Fruit fly (Drosophila melanogaster) whole organism, embryonic: Measurements from ENCODE around the gene rb.

Source experiments
- ATbp ChIP-seq: fragments of 200-800 bp; sonication (Bioruptor generic); optimal IDR thresholded peaks from 2 replicates; lab custom pipeline; 2017; ENCODE audit warnings: missing biosample characterization, mild to moderate bottlenecking, missing genetic modification characterization, missing genetic modification reagents
- BtbVII ChIP-seq: fragments of 200-800 bp; sonication (Bioruptor generic); optimal IDR thresholded peaks from 3 replicates; lab custom pipeline; 2017; ENCODE audit warnings: missing biosample characterization, mild to moderate bottlenecking, missing genetic modification characterization
- C15 ChIP-seq: fragments of 200-800 bp; sonication (Bioruptor generic); IDR thresholded peaks from 3 replicates; pipeline ENCODE4 v1.3.6; 2022; ENCODE audit warnings: missing biosample characterization, missing genetic modification characterization
- CG10321 ChIP-seq: fragments of 200-800 bp; sonication (Bioruptor generic); IDR thresholded peaks from 2 replicates; pipeline ENCODE4 v1.3.6; 2022; ENCODE audit warnings: missing biosample characterization, missing genetic modification characterization
- CG10543 ChIP-seq: fragments of 200-800 bp; sonication (Bioruptor generic); optimal IDR thresholded peaks from 3 replicates; lab custom pipeline; 2017; ENCODE audit warnings: missing biosample characterization, mild to moderate bottlenecking, missing genetic modification characterization, moderate library complexity
- CG11695 ChIP-seq: fragments of 200-800 bp; sonication (Bioruptor generic); IDR thresholded peaks from 3 replicates; pipeline ENCODE4 v1.3.6; 2022; ENCODE audit warnings: missing biosample characterization, missing genetic modification characterization
- CG12219 ChIP-seq: fragments of 200-800 bp; sonication (Bioruptor generic); optimal IDR thresholded peaks from 3 replicates; lab custom pipeline; 2018; ENCODE audit warnings: missing biosample characterization, mild to moderate bottlenecking, missing genetic modification characterization
- CG12391 ChIP-seq: fragments of 200-800 bp; sonication (Bioruptor generic); optimal IDR thresholded peaks from 3 replicates; lab custom pipeline; 2018; ENCODE audit warnings: missing biosample characterization, mild to moderate bottlenecking, missing genetic modification characterization, moderate library complexity
- CG13123 ChIP-seq: fragments of 200-800 bp; sonication (Bioruptor generic); optimal IDR thresholded peaks from 2 replicates; lab custom pipeline; 2016; ENCODE audit warnings: missing biosample characterization, missing genetic modification characterization
- CG14860 ChIP-seq: fragments of 200-800 bp; sonication (Bioruptor generic); IDR thresholded peaks from 3 replicates; pipeline ENCODE4 v1.3.6; 2022; ENCODE audit warnings: missing biosample characterization, missing genetic modification characterization; ENCODE audit not compliant: partially characterized antibody
- CG1602 ChIP-seq: fragments of 200-800 bp; sonication (Bioruptor generic); optimal IDR thresholded peaks from 3 replicates; lab custom pipeline; 2016; ENCODE audit warnings: missing biosample characterization, missing genetic modification characterization
- CG1603 ChIP-seq: fragments of 200-800 bp; sonication (Bioruptor generic); optimal IDR thresholded peaks from 2 replicates; lab custom pipeline; 2019; ENCODE audit warnings: missing biosample characterization, mild to moderate bottlenecking, missing genetic modification characterization, moderate library complexity
- CG16779 ChIP-seq: fragments of 200-800 bp; sonication (Bioruptor generic); IDR thresholded peaks from 2 replicates; pipeline ENCODE4 v1.3.6; 2022; ENCODE audit warnings: missing biosample characterization, missing genetic modification characterization
- CG18262 ChIP-seq: fragments of 200-800 bp; optimal IDR thresholded peaks from 3 replicates; lab custom pipeline; 2019; ENCODE audit warnings: missing biosample characterization, mild to moderate bottlenecking, missing genetic modification characterization, moderate library complexity
- CG30403 ChIP-seq: fragments of 200-800 bp; sonication (Bioruptor generic); optimal IDR thresholded peaks from 3 replicates; lab custom pipeline; 2016; ENCODE audit warnings: missing biosample characterization, missing genetic modification characterization
- CG33213 ChIP-seq: fragments of 200-800 bp; sonication (Bioruptor generic); optimal IDR thresholded peaks from 3 replicates; lab custom pipeline; 2016; ENCODE audit warnings: missing biosample characterization, missing genetic modification characterization
- CG34422 ChIP-seq: fragments of 200-800 bp; sonication (Bioruptor generic); IDR thresholded peaks from 3 replicates; pipeline ENCODE4 v1.3.6; 2022; ENCODE audit warnings: missing biosample characterization, missing genetic modification characterization
- CG4707 ChIP-seq: fragments of 200-800 bp; sonication (Bioruptor generic); optimal IDR thresholded peaks from 2 replicates; lab custom pipeline; 2018; ENCODE audit warnings: missing biosample characterization, mild to moderate bottlenecking, missing genetic modification characterization, moderate library complexity
- CG5245 ChIP-seq: fragments of 200-800 bp; sonication (Bioruptor generic); optimal IDR thresholded peaks from 3 replicates; lab custom pipeline; 2016; ENCODE audit warnings: missing biosample characterization, missing genetic modification characterization
- CG6813 ChIP-seq: fragments of 200-800 bp; sonication (Bioruptor generic); optimal IDR thresholded peaks from 2 replicates; lab custom pipeline; 2017; ENCODE audit warnings: missing biosample characterization, missing genetic modification characterization, mild to moderate bottlenecking, moderate library complexity, missing genetic modification reagents
- CG7556 ChIP-seq: fragments of 200-800 bp; sonication (Bioruptor generic); optimal IDR thresholded peaks from 2 replicates; lab custom pipeline; 2017; ENCODE audit warnings: missing biosample characterization, mild to moderate bottlenecking, missing genetic modification characterization
- CG7928 ChIP-seq: fragments of 200-800 bp; sonication (Bioruptor generic); optimal IDR thresholded peaks from 2 replicates; lab custom pipeline; 2017; ENCODE audit warnings: missing biosample characterization, mild to moderate bottlenecking, missing genetic modification characterization
- CG8290 ChIP-seq, 3 experiments: fragments of 200-800 bp; sonication (Bioruptor generic); optimal IDR thresholded peaks; 2 replicates each; lab custom pipeline; 2016 to 2019; ENCODE audit warnings: missing biosample characterization in 3 of 3, missing genetic modification characterization in 3 of 3, mild to moderate bottlenecking in 2 of 3, moderate library complexity in 1 of 3
- Deaf1 ChIP-seq: fragments of 200-800 bp; optimal IDR thresholded peaks from 3 replicates; lab custom pipeline; 2019; ENCODE audit warnings: missing biosample characterization, mild to moderate bottlenecking, missing genetic modification characterization, moderate library complexity
- Fer1 ChIP-seq: fragments of 200-800 bp; sonication (Bioruptor generic); optimal IDR thresholded peaks from 2 replicates; lab custom pipeline; 2017; ENCODE audit warnings: missing biosample characterization, mild to moderate bottlenecking, missing genetic modification characterization
- Gug ChIP-seq: fragments of 200-800 bp; sonication (Bioruptor generic); IDR thresholded peaks from 4 replicates; pipeline ENCODE4 v1.3.6; 2022; ENCODE audit warnings: missing biosample characterization, missing genetic modification characterization
- HLHmδ ChIP-seq: fragments of 200-800 bp; sonication (Bioruptor generic); optimal IDR thresholded peaks from 2 replicates; lab custom pipeline; 2018; ENCODE audit warnings: missing biosample characterization, mild to moderate bottlenecking, missing genetic modification characterization, moderate library complexity
- Hr39 ChIP-seq: fragments of >200 bp; optimal IDR thresholded peaks from 2 replicates; lab custom pipeline; 2017
- Kr ChIP-seq: fragments of 200-800 bp; sonication (Bioruptor generic); optimal IDR thresholded peaks from 2 replicates; lab custom pipeline; 2017; ENCODE audit warnings: missing biosample characterization, mild to moderate bottlenecking, missing genetic modification characterization
- Meics ChIP-seq: fragments of 200-800 bp; sonication (Bioruptor generic); optimal IDR thresholded peaks from 2 replicates; lab custom pipeline; 2017; ENCODE audit warnings: missing biosample characterization, mild to moderate bottlenecking, missing genetic modification characterization
- Mes4 ChIP-seq: fragments of 200-800 bp; sonication (Bioruptor generic); optimal IDR thresholded peaks from 2 replicates; lab custom pipeline; 2016; ENCODE audit warnings: missing biosample characterization, missing genetic modification characterization
- NC2β ChIP-seq: fragments of 200-800 bp; sonication (Bioruptor generic); optimal IDR thresholded peaks from 2 replicates; lab custom pipeline; 2016; ENCODE audit warnings: missing biosample characterization, missing genetic modification characterization
- NK7.1 ChIP-seq: fragments of 200-800 bp; sonication (Bioruptor generic); optimal IDR thresholded peaks from 3 replicates; lab custom pipeline; 2016; ENCODE audit warnings: missing biosample characterization, missing genetic modification characterization
- Nf-YA ChIP-seq: fragments of 200-800 bp; sonication (Bioruptor generic); IDR thresholded peaks from 2 replicates; pipeline ENCODE4 v1.3.6; 2022; ENCODE audit warnings: missing biosample characterization, missing genetic modification characterization
- Oli ChIP-seq: fragments of 200-800 bp; sonication (Bioruptor generic); optimal IDR thresholded peaks from 2 replicates; lab custom pipeline; 2018; ENCODE audit warnings: missing biosample characterization, mild to moderate bottlenecking, missing genetic modification characterization, moderate library complexity
- Rfx ChIP-seq: fragments of 200-800 bp; sonication (Bioruptor generic); IDR thresholded peaks from 2 replicates; pipeline ENCODE4 v1.3.6; 2022; ENCODE audit warnings: missing biosample characterization, missing genetic modification characterization
- Rx ChIP-seq: fragments of 200-800 bp; sonication (Bioruptor generic); IDR thresholded peaks from 2 replicates; pipeline ENCODE4 v1.3.6; 2022; ENCODE audit warnings: missing biosample characterization, missing genetic modification characterization
- Sin3A ChIP-seq: fragments of >200 bp; optimal IDR thresholded peaks from 2 replicates; lab custom pipeline; 2018
- ara ChIP-seq: fragments of 200-800 bp; sonication (Bioruptor generic); IDR thresholded peaks from 2 replicates; pipeline ENCODE4 v1.3.6; 2022; ENCODE audit warnings: missing biosample characterization, missing genetic modification characterization
- bbx ChIP-seq: fragments of 200-800 bp; sonication (Bioruptor generic); IDR thresholded peaks from 2 replicates; pipeline ENCODE4 v1.3.6; 2022; ENCODE audit warnings: missing biosample characterization, missing genetic modification characterization; ENCODE audit not compliant: partially characterized antibody
- fd96Cb ChIP-seq: fragments of 200-800 bp; sonication (Bioruptor generic); optimal IDR thresholded peaks from 2 replicates; lab custom pipeline; 2018; ENCODE audit warnings: missing biosample characterization, mild to moderate bottlenecking, missing genetic modification characterization, moderate library complexity
- grn ChIP-seq: fragments of 200-800 bp; sonication (Bioruptor generic); optimal IDR thresholded peaks from 3 replicates; lab custom pipeline; 2017; ENCODE audit warnings: missing biosample characterization, missing genetic modification characterization
- maf-S ChIP-seq: fragments of 200-800 bp; sonication (Bioruptor generic); optimal IDR thresholded peaks from 2 replicates; lab custom pipeline; 2016; ENCODE audit warnings: missing biosample characterization, missing genetic modification characterization
- nau ChIP-seq: fragments of 200-800 bp; sonication (Bioruptor generic); optimal IDR thresholded peaks from 3 replicates; lab custom pipeline; 2017; ENCODE audit warnings: missing biosample characterization, mild to moderate bottlenecking, missing genetic modification characterization, missing genetic modification reagents
- pb ChIP-seq: fragments of 200-800 bp; sonication (Bioruptor generic); optimal IDR thresholded peaks from 3 replicates; lab custom pipeline; 2016; ENCODE audit warnings: missing biosample characterization, missing genetic modification characterization
- pho ChIP-seq: fragments of 200-800 bp; sonication (Bioruptor generic); optimal IDR thresholded peaks from 2 replicates; lab custom pipeline; 2016; ENCODE audit warnings: missing biosample characterization, missing genetic modification characterization
- pita ChIP-seq: fragments of 200-800 bp; sonication (Bioruptor generic); optimal IDR thresholded peaks from 2 replicates; lab custom pipeline; 2017; ENCODE audit warnings: missing biosample characterization, mild to moderate bottlenecking, missing genetic modification characterization
- sim ChIP-seq: fragments of 200-800 bp; sonication (Bioruptor generic); IDR thresholded peaks from 2 replicates; pipeline ENCODE4 v1.3.6; 2022; ENCODE audit warnings: missing biosample characterization, missing genetic modification characterization
- sisA ChIP-seq: fragments of 200-800 bp; sonication (Bioruptor generic); IDR thresholded peaks from 2 replicates; pipeline ENCODE4 v1.3.6; 2022; ENCODE audit warnings: missing biosample characterization, missing genetic modification characterization
- sob ChIP-seq: fragments of 200-800 bp; sonication (Bioruptor generic); IDR thresholded peaks from 2 replicates; pipeline ENCODE4 v1.3.6; 2022; ENCODE audit warnings: missing biosample characterization, missing genetic modification characterization
- vvl ChIP-seq: fragments of 200-800 bp; sonication (Bioruptor generic); IDR thresholded peaks from 2 replicates; pipeline ENCODE4 v1.3.6; 2022; ENCODE audit warnings: missing biosample characterization, missing genetic modification characterization

rb gene

DNA sequence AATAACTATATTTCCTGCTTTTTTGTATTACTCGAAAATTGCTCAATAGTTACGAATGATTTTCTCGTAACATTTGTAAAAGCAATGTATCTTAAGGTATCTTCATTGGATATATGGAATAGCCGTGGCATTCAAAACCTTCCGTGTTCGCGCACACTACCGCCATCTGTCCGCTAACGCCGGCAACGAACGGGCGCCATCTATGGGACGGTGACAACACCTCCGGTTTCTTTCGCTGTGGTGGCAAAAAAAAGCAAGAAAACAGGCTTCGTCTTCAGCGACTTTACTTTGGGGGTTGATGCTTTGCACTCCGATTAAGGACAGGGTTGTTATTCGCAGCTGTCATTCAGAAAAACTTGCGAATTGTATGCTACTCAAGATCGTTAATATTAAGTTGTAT lies 33.3 kb downstream of the rb start (continued):
- peak; percentile 65 for TF ChIP-seq CG8290 (GFP tag; optimal IDR thresholded peaks at IDR 0.05; lab: Kevin White, UChicago)
- TF ChIP-seq CG8290 (tag; optimal IDR thresholded peaks at IDR 0.05; lab: Kevin White, UChicago): peak; percentile 63 to 76
- TF ChIP-seq CG1603: peak; percentile 80
- no peak for TF ChIP-seq CG7556
- TF ChIP-seq CG5245 (GFP tag; lab: Kevin White, UChicago): peak; percentile 65
- peak; percentile 34 for TF ChIP-seq CG12219 (GFP tag; lab: Kevin White, UChicago)
- no peak for TF ChIP-seq CG10321 (GFP tag; lab: Robert Waterston, UW)
- TF ChIP-seq Sin3A (lab: Kevin White, UChicago): no peak
- TF ChIP-seq CG7928 (GFP tag; lab: Kevin White, UChicago): no peak
- no peak for TF ChIP-seq Fer1
- TF ChIP-seq Oli (tag; lab: Kevin White, UChicago): peak; percentile 46
- no peak for TF ChIP-seq Rx (GFP tag; lab: Robert Waterston, UW)
- TF ChIP-seq BtbVII (GFP tag; lab: Kevin White, UChicago): no peak
- 0 out of 3 replicates have a peak, but pooled peaks have one; percentile 34 for TF ChIP-seq CG11695 (GFP tag; lab: Robert Waterston, UW)
- peak; percentile 42 for TF ChIP-seq CG33213
- peak; percentile 64 for TF ChIP-seq ATbp (GFP tag; lab: Kevin White, UChicago)
- TF ChIP-seq ara (GFP tag; lab: Robert Waterston, UW): peak; percentile 65; the same call in 1 of the 2 replicates
- no peak for TF ChIP-seq nau (GFP tag; lab: Kevin White, UChicago)
- TF ChIP-seq CG30403 (GFP tag; lab: Kevin White, UChicago): peak; percentile 49
- TF ChIP-seq bbx: no peak
- TF ChIP-seq pho (GFP tag; lab: Kevin White, UChicago): no peak
- peak; percentile 56 for TF ChIP-seq Mes4 (GFP tag; lab: Kevin White, UChicago)
- peak; percentile 6 for TF ChIP-seq CG10543 (GFP tag; lab: Kevin White, UChicago)
- peak; percentile 66 for TF ChIP-seq Rfx (GFP tag; lab: Robert Waterston, UW)
- TF ChIP-seq fd96Cb (tag; lab: Kevin White, UChicago): no peak
- no peak for TF ChIP-seq Hr39 (lab: Kevin White, UChicago)
- TF ChIP-seq CG4707 (GFP tag; lab: Kevin White, UChicago): peak; percentile 80
- no peak for TF ChIP-seq CG13123 (GFP tag; lab: Kevin White, UChicago)
- TF ChIP-seq CG34422: 0 out of 3 replicates have a peak, but pooled peaks have one; percentile 48
- TF ChIP-seq Deaf1 (tag; lab: Kevin White, UChicago): no peak
- TF ChIP-seq CG18262: peak; percentile 46
- TF ChIP-seq CG6813 (GFP tag; lab: Kevin White, UChicago): peak; percentile 54
- TF ChIP-seq Kr (GFP tag; lab: Kevin White, UChicago): peak; percentile 62
- peak; percentile 34 for TF ChIP-seq Meics (GFP tag; lab: Kevin White, UChicago)
- TF ChIP-seq sisA: no peak; the same call in 1 of the 2 replicates
- TF ChIP-seq NC2β (GFP tag; lab: Kevin White, UChicago): peak; percentile 71
- TF ChIP-seq vvl (GFP tag; lab: Robert Waterston, UW): peak; percentile 79
- TF ChIP-seq maf-S: peak; percentile 43
- TF ChIP-seq Nf-YA (GFP tag; lab: Robert Waterston, UW): no peak
- TF ChIP-seq CG16779 (GFP tag; lab: Robert Waterston, UW): no peak
- no peak for TF ChIP-seq grn (GFP tag; lab: Kevin White, UChicago)
- no peak for TF ChIP-seq sim (GFP tag; lab: Robert Waterston, UW)
- TF ChIP-seq pb (GFP tag; lab: Kevin White, UChicago): peak; percentile 47
- TF ChIP-seq Gug: peak; percentile 66; the same call in 3 of the 4 replicates
- peak; percentile 34 for TF ChIP-seq CG12391 (tag; lab: Kevin White, UChicago)
- TF ChIP-seq sob (GFP tag; lab: Robert Waterston, UW): no peak; the same call in 1 of the 2 replicates
- peak; percentile 85 for TF ChIP-seq HLHmδ (GFP tag; lab: Kevin White, UChicago)
- no peak for TF ChIP-seq pita (GFP tag; lab: Kevin White, UChicago)
- TF ChIP-seq NK7.1 (GFP tag; lab: Kevin White, UChicago): no peak
- TF ChIP-seq CG1602 (GFP tag; lab: Kevin White, UChicago): peak; percentile 54
- TF ChIP-seq C15 (GFP tag; lab: Robert Waterston, UW): no peak
- TF ChIP-seq CG14860 (GFP tag; lab: Robert Waterston, UW): no peak
